Worm (Caenorhabditis elegans): ENCODE data around the gene F17C11.13.
A peak's percentile ranks its signal among the peaks of the same experiment; 100 is the strongest.

F17C11.13 gene

ce11 chrV:10954334-10954733 lies 1.4 kb upstream of the F17C11.13 start, which contains the start of gene clec-221:
TSS of gene clec-221 (minus strand) at chrV:10954434.
- TF ChIP-seq let-607 (tag; optimal IDR thresholded peaks at IDR 0.05), result no peak
- TF ChIP-seq lin-35 (GFP tag; optimal IDR thresholded peaks at IDR 0.05), result peak in 1 of 3 experiments; percentile 22

ce11 chrV:10954832-10955231 lies 891 bp upstream of the F17C11.13 start, which contains the start of gene F17C11.6:
TSS of gene F17C11.6 (plus strand) at chrV:10955121.
- no peak for TF ChIP-seq ceh-79 (tag; optimal IDR thresholded peaks at IDR 0.05)
- TF ChIP-seq nhr-80 (tag; optimal IDR thresholded peaks at IDR 0.05), result peak; percentile 14

- peak; percentile 66; the same call in 1 of the 2 replicates for TF ChIP-seq B0336.3 (GFP tag; IDR thresholded peaks at IDR 0.05)
- 0 out of 2 replicates have a peak, but pooled peaks have one; percentile 42 for TF ChIP-seq ekl-4 (GFP tag; IDR thresholded peaks at IDR 0.05)
- TF ChIP-seq let-607 (tag; optimal IDR thresholded peaks at IDR 0.05), result peak in 1 of 2 experiments; percentile 0
- no peak for TF ChIP-seq madf-3 (GFP tag; IDR thresholded peaks at IDR 0.05)
- peak; percentile 11 for TF ChIP-seq ets-4 (GFP tag; optimal IDR thresholded peaks at IDR 0.05)
- no peak for TF ChIP-seq ceh-100 (GFP tag; IDR thresholded peaks at IDR 0.05)
- peak; percentile 15 for TF ChIP-seq unc-130 (GFP tag; optimal IDR thresholded peaks at IDR 0.05)
- peak; percentile 28; the same call in 1 of the 2 replicates for TF ChIP-seq mcd-1 (GFP tag; IDR thresholded peaks at IDR 0.05)
- TF ChIP-seq athp-1 (tag; optimal IDR thresholded peaks at IDR 0.05), result peak; percentile 9
- TF ChIP-seq tbx-9 (tag; optimal IDR thresholded peaks at IDR 0.05; ENCODE audit: borderline replicate concordance), result no peak
- TF ChIP-seq hmg-1.2 (GFP tag; IDR thresholded peaks at IDR 0.05), result 0 out of 2 replicates have a peak, but pooled peaks have one; percentile 10
- TF ChIP-seq hsf-1 (GFP tag; IDR thresholded peaks at IDR 0.05), result 0 out of 2 replicates have a peak, but pooled peaks have one; percentile 14
- TF ChIP-seq repo-1 (tag; optimal IDR thresholded peaks at IDR 0.05), result peak; percentile 60
- no peak for TF ChIP-seq cebp-1 (GFP tag; IDR thresholded peaks at IDR 0.05)
- TF ChIP-seq cebp-1 (tag; optimal IDR thresholded peaks at IDR 0.05), result peak; percentile 30
- TF ChIP-seq chd-7 (tag; optimal IDR thresholded peaks at IDR 0.05), result peak; percentile 23
- TF ChIP-seq fkh-3 (tag; optimal IDR thresholded peaks at IDR 0.05), result peak; percentile 25
- no peak for TF ChIP-seq ceh-79 (tag; optimal IDR thresholded peaks at IDR 0.05)
- TF ChIP-seq snpc-4 (GFP tag; optimal IDR thresholded peaks at IDR 0.05), result no peak
- TF ChIP-seq snpc-4 (tag; optimal IDR thresholded peaks at IDR 0.05), result peak in 1 of 4 experiments; percentile 9
- peak; percentile 29 for TF ChIP-seq lin-54 (GFP tag; optimal IDR thresholded peaks at IDR 0.05)
- TF ChIP-seq ceh-91 (GFP tag; IDR thresholded peaks at IDR 0.05), result no peak
- TF ChIP-seq ama-1 (optimal IDR thresholded peaks at IDR 0.05), result peak; percentile 60
- no peak for TF ChIP-seq ama-1 (GFP tag; optimal IDR thresholded peaks at IDR 0.05)
Observed at ce11 chrV:10958322-10958900, 2.7 kb downstream of the F17C11.13 start, which contains the start of gene pigt-1. TSS of gene pigt-1 (minus strand) at chrV:10958821.

ce11 chrV:10960544-10960943 lies 4.8 kb downstream of the F17C11.13 start, which contains the start of gene vps-36:
TSS of gene vps-36 (minus strand) at chrV:10960669.
- TF ChIP-seq atf-7 (tag; optimal IDR thresholded peaks at IDR 0.05), result peak; percentile 11
- TF ChIP-seq ekl-4 (GFP tag; IDR thresholded peaks at IDR 0.05), result 0 out of 2 replicates have a peak, but pooled peaks have one; percentile 43
- TF ChIP-seq dox-1 (GFP tag; IDR thresholded peaks at IDR 0.05), result peak; percentile 48
- TF ChIP-seq nhr-80 (tag; optimal IDR thresholded peaks at IDR 0.05), result peak; percentile 90
- TF ChIP-seq fkh-3 (tag; optimal IDR thresholded peaks at IDR 0.05), result no peak
- TF ChIP-seq sea-2 (GFP tag; IDR thresholded peaks at IDR 0.05), result no peak
- TF ChIP-seq ceh-100 (GFP tag; IDR thresholded peaks at IDR 0.05), result no peak
- no peak for TF ChIP-seq T07F8.4 (tag; optimal IDR thresholded peaks at IDR 0.05)
- peak; percentile 37 to 77 for TF ChIP-seq let-607 (tag; optimal IDR thresholded peaks at IDR 0.05)
- 0 out of 2 replicates have a peak, but pooled peaks have one; percentile 10 for TF ChIP-seq Y53G8AR.9 (GFP tag; conservative IDR thresholded peaks at IDR 0.05)
- TF ChIP-seq pbrm-1 (GFP tag; IDR thresholded peaks at IDR 0.05), result peak; percentile 57; the same call in 1 of the 2 replicates
